Fruit fly (Drosophila melanogaster): ENCODE results near the gene CG6985.

CG6985 gene

dm6 chr3R:22719607-22719949 is 21.4 kb upstream of the CG6985 start (continued):
- TF ChIP-seq ind (GFP tag; optimal IDR thresholded peaks at IDR 0.05) (peak; percentile 25), CG18262 (tag; optimal IDR thresholded peaks at IDR 0.05) (peak; percentile 59), Blimp-1 (GFP tag; optimal IDR thresholded peaks at IDR 0.05) (peak; percentile 60), CG4424 (GFP tag; optimal IDR thresholded peaks at IDR 0.05) (peak; percentile 19), Xbp1 (GFP tag; optimal IDR thresholded peaks at IDR 0.05) (peak; percentile 20), lmd (GFP tag; IDR thresholded peaks at IDR 0.05) (peak; percentile 21; the same call in 1 of the 2 replicates), CG3847 (GFP tag; IDR thresholded peaks at IDR 0.05) (0 out of 2 replicates have a peak, but pooled peaks have one; percentile 18), seq (GFP tag; IDR thresholded peaks at IDR 0.05) (peak; percentile 57), dmrt11E (tag; optimal IDR thresholded peaks at IDR 0.05) (peak; percentile 32), bab2 (GFP tag; optimal IDR thresholded peaks at IDR 0.05) (peak; percentile 35), Hsf (GFP tag; optimal IDR thresholded peaks at IDR 0.05) (peak; percentile 12), CG13424 (tag; optimal IDR thresholded peaks at IDR 0.05) (peak; percentile 33), chm (GFP tag; IDR thresholded peaks at IDR 0.05) (no peak), CG30403 (GFP tag; optimal IDR thresholded peaks at IDR 0.05) (peak; percentile 1), C15 (GFP tag; IDR thresholded peaks at IDR 0.05) (no peak), pum (GFP tag; optimal IDR thresholded peaks at IDR 0.05) (peak; percentile 21), lilli (GFP tag; optimal IDR thresholded peaks at IDR 0.05) (peak; percentile 14), CG13624 (GFP tag; optimal IDR thresholded peaks at IDR 0.05) (no peak), gem (tag; optimal IDR thresholded peaks at IDR 0.05) (peak; percentile 67), sob (GFP tag; IDR thresholded peaks at IDR 0.05) (no peak), CG9727 (GFP tag; optimal IDR thresholded peaks at IDR 0.05) (peak; percentile 44), CkIIα-i1 (GFP tag; IDR thresholded peaks at IDR 0.05) (no peak), CG6813 (GFP tag; optimal IDR thresholded peaks at IDR 0.05) (peak; percentile 12), esg (GFP tag; conservative IDR thresholded peaks at IDR 0.05) (peak; percentile 23; the same call in 1 of the 2 replicates), nerfin-1 (tag; optimal IDR thresholded peaks at IDR 0.05) (peak; percentile 71), otp (GFP tag; IDR thresholded peaks at IDR 0.05) (no peak), B-H1 (GFP tag; IDR thresholded peaks at IDR 0.05) (0 out of 3 replicates have a peak, but pooled peaks have one; percentile 25), CG10543 (GFP tag; optimal IDR thresholded peaks at IDR 0.05) (peak; percentile 35), pnt (GFP tag; optimal IDR thresholded peaks at IDR 0.05) (peak; percentile 27), nmo (GFP tag; optimal IDR thresholded peaks at IDR 0.05) (peak; percentile 61), CG1603 (tag; optimal IDR thresholded peaks at IDR 0.05) (peak; percentile 47), vvl (GFP tag; IDR thresholded peaks at IDR 0.05) (0 out of 2 replicates have a peak, but pooled peaks have one; percentile 23), ato (GFP tag; IDR thresholded peaks at IDR 0.05; ENCODE audit: partially characterized antibody) (no peak), CG17359 (tag; optimal IDR thresholded peaks at IDR 0.05) (peak; percentile 62), CG8388 (GFP tag; optimal IDR thresholded peaks at IDR 0.05) (peak; percentile 26), Ets97D (GFP tag; optimal IDR thresholded peaks at IDR 0.05) (no peak), Ssrp (tag; optimal IDR thresholded peaks at IDR 0.05) (peak; percentile 31), CG9609 (GFP tag; optimal IDR thresholded peaks at IDR 0.05) (no peak), Oli (tag; optimal IDR thresholded peaks at IDR 0.05) (peak; percentile 44), CG10979 (tag; optimal IDR thresholded peaks at IDR 0.05) (peak; percentile 64), CG7556 (GFP tag; optimal IDR thresholded peaks at IDR 0.05) (peak; percentile 46), E2f1 (GFP tag; IDR thresholded peaks at IDR 0.05) (0 out of 2 replicates have a peak, but pooled peaks have one; percentile 11), H2.0 (GFP tag; IDR thresholded peaks at IDR 0.05) (peak; percentile 34), CG10462 (GFP tag; optimal IDR thresholded peaks at IDR 0.05) (no peak), CG7839 (tag; optimal IDR thresholded peaks at IDR 0.05) (peak; percentile 55), CG30020 (tag; optimal IDR thresholded peaks at IDR 0.05) (no peak), slbo (GFP tag; IDR thresholded peaks at IDR 0.05) (0 out of 2 replicates have a peak, but pooled peaks have one; percentile 18), sqz (GFP tag; optimal IDR thresholded peaks at IDR 0.05) (no peak), org-1 (GFP tag; optimal IDR thresholded peaks at IDR 0.05) (peak; percentile 5), lab (GFP tag; optimal IDR thresholded peaks at IDR 0.05) (peak; percentile 36), CG12391 (tag; optimal IDR thresholded peaks at IDR 0.05) (peak; percentile 14)
